Worm (Caenorhabditis elegans) whole organism, L1 larva: ENCODE results near the gene T19A5.3.

Source experiments
- jun-1 ChIP-seq: fragments of 150-350 bp; optimal IDR thresholded peaks from 2 replicates; lab custom pipeline; 2014; ENCODE audit warnings: missing biosample characterization, missing genetic modification reagents, missing genetic modification characterization
- lin-13 ChIP-seq: fragments of 150-350 bp; optimal IDR thresholded peaks from 2 replicates; lab custom pipeline; 2014; ENCODE audit warnings: missing biosample characterization, missing genetic modification reagents, missing genetic modification characterization
- nhr-76 ChIP-seq: sonication (generic microtip); optimal IDR thresholded peaks from 2 replicates; lab custom pipeline; 2017; ENCODE audit warnings: missing biosample characterization, missing genetic modification characterization
- snu-23 ChIP-seq: sonication (generic microtip); optimal IDR thresholded peaks from 2 replicates; lab custom pipeline; 2016; ENCODE audit warnings: missing genetic modification characterization, missing compliant biosample characterization
- vab-15 ChIP-seq: sonication (generic microtip); optimal IDR thresholded peaks from 2 replicates; lab custom pipeline; 2017; ENCODE audit warnings: missing genotype, mild to moderate bottlenecking, missing genetic modification characterization, missing compliant biosample characterization

DNA sequence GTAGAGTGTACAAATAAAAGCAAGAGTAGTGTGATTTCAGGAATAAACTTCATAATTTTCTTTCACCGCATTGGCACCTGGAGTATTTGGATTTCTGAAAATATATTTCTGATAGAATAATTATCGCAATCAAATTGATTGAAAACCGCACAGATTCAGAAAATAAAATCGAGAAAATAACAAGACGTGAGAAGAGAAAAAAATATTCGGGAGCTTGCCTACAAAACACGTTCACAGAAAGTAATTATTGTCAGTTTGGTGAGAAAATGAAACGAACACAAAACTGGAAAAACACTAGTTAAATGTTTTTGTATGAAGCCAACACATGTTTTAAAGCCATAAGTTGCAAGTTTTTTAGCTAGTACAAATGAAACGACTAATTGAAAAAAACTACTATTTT, 29.9 kb downstream of the T19A5.3 start, which contains the start of gene mod-1:
- TF ChIP-seq nhr-76 (tag; lab: Kevin White, UChicago) = no peak
- no peak for TF ChIP-seq snu-23
- TF ChIP-seq vab-15 = no peak
- TF ChIP-seq jun-1 (tag; lab: Kevin White, UChicago) = no peak
- no peak for TF ChIP-seq lin-13 (GFP tag; lab: Kevin White, UChicago)
